Worm (Caenorhabditis elegans): ENCODE data around the gene K02A2.1.
"Not testable (repeated sequence)": the region's sequence is repeated elsewhere in the genome, so short reads cannot be mapped to it uniquely, and the experiment has no call there.

Gene K02A2.1

ce11 chrII:7434958-7435357 lies at the start of gene K02A2.1:
K02A2.1 (plus strand) TSS chrII:7435258.
- TF ChIP-seq skn-1 (tag; optimal IDR thresholded peaks at IDR 0.05); nhr-102 (tag; optimal IDR thresholded peaks at IDR 0.05); hmg-1.1 (GFP tag; IDR thresholded peaks at IDR 0.05): not testable (repeated sequence)

ce11 chrII:7385442-7385841 lies 49.6 kb upstream of the K02A2.1 start, which contains the start of gene sre-3:
sre-3 (plus strand) TSS chrII:7385742.
- TF ChIP-seq nhr-102 (tag; optimal IDR thresholded peaks at IDR 0.05): no peak
- no peak for TF ChIP-seq nhr-76 (tag; optimal IDR thresholded peaks at IDR 0.05)
- no peak for TF ChIP-seq mes-2 (tag; optimal IDR thresholded peaks at IDR 0.05; ENCODE audit: poor library complexity, severe bottlenecking)
- no peak for TF ChIP-seq unc-39 (tag; optimal IDR thresholded peaks at IDR 0.05)
- no peak for TF ChIP-seq egl-43 (GFP tag; IDR thresholded peaks at IDR 0.05)
- no peak for TF ChIP-seq F10B5.3 (tag; optimal IDR thresholded peaks at IDR 0.05)
- no peak for TF ChIP-seq aly-2 (tag; optimal IDR thresholded peaks at IDR 0.05)
- peak; percentile 1 for TF ChIP-seq aha-1 (tag)

- TF ChIP-seq mdl-1 (tag; optimal IDR thresholded peaks at IDR 0.05) (peak in 1 of 2 experiments; percentile 60), ceh-28 (tag; optimal IDR thresholded peaks at IDR 0.05) (no peak), ctbp-1 (GFP tag; IDR thresholded peaks at IDR 0.05) (0 out of 2 replicates have a peak, but pooled peaks have one; percentile 44), lsy-2 (tag; optimal IDR thresholded peaks at IDR 0.05) (no peak), daf-16 (GFP tag; optimal IDR thresholded peaks at IDR 0.05) (peak in 1 of 2 experiments; percentile 29), daf-16 (tag; optimal IDR thresholded peaks at IDR 0.05) (peak; percentile 13), ama-1 (optimal IDR thresholded peaks at IDR 0.05) (no peak), mxl-3 (GFP tag; optimal IDR thresholded peaks at IDR 0.05) (peak; percentile 48), unc-62 (GFP tag; optimal IDR thresholded peaks at IDR 0.05 in 1 of 2) (peak in 1 of 2 experiments; percentile 57), unc-62 (tag; optimal IDR thresholded peaks at IDR 0.05) (no peak), arid-1 (GFP tag; conservative IDR thresholded peaks at IDR 0.05) (no peak), rbr-2 (tag; optimal IDR thresholded peaks at IDR 0.05) (peak; percentile 27), nhr-102 (tag; optimal IDR thresholded peaks at IDR 0.05) (no peak), aha-1 (tag) (peak; percentile 45), hlh-11 (tag; optimal IDR thresholded peaks at IDR 0.05) (peak; percentile 35)
These were observed 44.7 kb upstream of the K02A2.1 start for ce11 chrII:7390335-7390734.

ce11 chrII:7392052-7392694 lies 42.9 kb upstream of the K02A2.1 start:
- TF ChIP-seq lin-38 (GFP tag; IDR thresholded peaks at IDR 0.05): peak; percentile 29; the same call in 1 of the 2 replicates
- TF ChIP-seq lin-15B (tag; optimal IDR thresholded peaks at IDR 0.05): no peak
- TF ChIP-seq mep-1 (tag; optimal IDR thresholded peaks at IDR 0.05): peak; percentile 75
- no peak for TF ChIP-seq gei-8 (GFP tag; optimal IDR thresholded peaks at IDR 0.05)
- TF ChIP-seq unc-62 (GFP tag; optimal IDR thresholded peaks at IDR 0.05 in 1 of 2): peak in 1 of 2 experiments; percentile 94
- no peak for TF ChIP-seq unc-62 (tag; optimal IDR thresholded peaks at IDR 0.05)
- peak; percentile 83 for TF ChIP-seq dmd-6 (GFP tag; IDR thresholded peaks at IDR 0.05)
- peak in 1 of 2 experiments; percentile 48 for TF ChIP-seq hif-1 (tag; optimal IDR thresholded peaks at IDR 0.05)
- no peak for TF ChIP-seq arid-1 (GFP tag; conservative IDR thresholded peaks at IDR 0.05)
- no peak for TF ChIP-seq fkh-10 (GFP tag; optimal IDR thresholded peaks at IDR 0.05)
- no peak for TF ChIP-seq nhr-76 (tag; optimal IDR thresholded peaks at IDR 0.05)
- TF ChIP-seq F37D6.2 (tag; optimal IDR thresholded peaks at IDR 0.05): no peak
- TF ChIP-seq pqm-1 (tag; optimal IDR thresholded peaks at IDR 0.05): peak; percentile 71
- no peak for TF ChIP-seq zag-1 (tag; optimal IDR thresholded peaks at IDR 0.05)
- peak; percentile 72 for TF ChIP-seq dve-1 (tag; optimal IDR thresholded peaks at IDR 0.05; ENCODE audit: insufficient read depth)
- TF ChIP-seq zip-2 (tag; optimal IDR thresholded peaks at IDR 0.05): peak; percentile 93
- no peak for TF ChIP-seq nhr-42 (GFP tag; IDR thresholded peaks at IDR 0.05)
- peak; percentile 44 for TF ChIP-seq rbr-2 (tag; optimal IDR thresholded peaks at IDR 0.05)
- peak; percentile 39 to 77 for TF ChIP-seq mdl-1 (tag; optimal IDR thresholded peaks at IDR 0.05)
- TF ChIP-seq tag-97 (GFP tag; IDR thresholded peaks at IDR 0.05): no peak
- peak; percentile 17 for TF ChIP-seq T20F7.1 (GFP tag; optimal IDR thresholded peaks at IDR 0.05)
- no peak for TF ChIP-seq ceh-44 (GFP tag; IDR thresholded peaks at IDR 0.05)
- no peak for TF ChIP-seq php-3 (GFP tag; IDR thresholded peaks at IDR 0.05)
- TF ChIP-seq duxl-1 (tag; optimal IDR thresholded peaks at IDR 0.05; ENCODE audit: poor library complexity): no peak
- TF ChIP-seq R02D3.7 (tag; optimal IDR thresholded peaks at IDR 0.05): no peak
- no peak for TF ChIP-seq vab-7 (GFP tag; IDR thresholded peaks at IDR 0.05)
- TF ChIP-seq zfp-3 (GFP tag; conservative IDR thresholded peaks at IDR 0.05): no peak
- TF ChIP-seq nhr-11 (tag; optimal IDR thresholded peaks at IDR 0.05): peak; percentile 69
- no peak for TF ChIP-seq ceh-28 (tag; optimal IDR thresholded peaks at IDR 0.05)

Measured in whole organism, L4 larva.